Fruit fly (Drosophila melanogaster) whole organism, wandering third instar larva: ENCODE results near the gene CG3744.

Experiments
- Dif ChIP-seq: fragments of 200-275, 200-300 bp; sonication (Bioruptor generic); optimal IDR thresholded peaks from 2 replicates; lab custom pipeline; 2018; ENCODE audit warnings: missing biosample characterization, missing genetic modification characterization; ENCODE audit not compliant: partially characterized antibody
- Hnf4 ChIP-seq: fragments of 200-800 bp; sonication (Bioruptor generic); optimal IDR thresholded peaks from 2 replicates; lab custom pipeline; 2016; ENCODE audit warnings: missing biosample characterization, mild to moderate bottlenecking, missing genetic modification characterization
- Hr78 ChIP-seq: fragments of >200 bp; optimal IDR thresholded peaks from 2 replicates; lab custom pipeline; 2017; ENCODE audit warnings: missing biosample characterization, missing genetic modification characterization
- Jra ChIP-seq: sonication (Bioruptor generic); optimal IDR thresholded peaks from 2 replicates; lab custom pipeline; 2016; ENCODE audit warnings: missing biosample characterization, missing genetic modification characterization
- Myc ChIP-seq: fragments of >200 bp; optimal IDR thresholded peaks from 2 replicates; lab custom pipeline; 2017
- OdsH ChIP-seq: fragments of 200-800 bp; sonication (Bioruptor generic); optimal IDR thresholded peaks from 2 replicates; lab custom pipeline; 2016; ENCODE audit warnings: missing biosample characterization, mild to moderate bottlenecking, missing genetic modification characterization
- dsf ChIP-seq: sonication (Bioruptor generic); optimal IDR thresholded peaks from 2 replicates; lab custom pipeline; 2016; ENCODE audit warnings: missing biosample characterization, missing genetic modification characterization, borderline replicate concordance
- fru ChIP-seq: fragments of 200-800 bp; sonication (Bioruptor generic); optimal IDR thresholded peaks from 3 replicates; lab custom pipeline; 2016; ENCODE audit warnings: missing biosample characterization, mild to moderate bottlenecking, missing genetic modification characterization
- h ChIP-seq: fragments of 200-800 bp; sonication (Bioruptor generic); optimal IDR thresholded peaks from 3 replicates; lab custom pipeline; 2016; ENCODE audit warnings: missing biosample characterization, mild to moderate bottlenecking, missing genetic modification characterization
- pan ChIP-seq: fragments of >200 bp; optimal IDR thresholded peaks from 2 replicates; lab custom pipeline; 2017
- psq ChIP-seq: fragments of 200-800 bp; sonication (Bioruptor generic); optimal IDR thresholded peaks from 3 replicates; lab custom pipeline; 2017; ENCODE audit warnings: missing biosample characterization, mild to moderate bottlenecking, missing genetic modification characterization, moderate library complexity
- usp ChIP-seq: fragments of >200 bp; optimal IDR thresholded peaks from 2 replicates; lab custom pipeline; 2017; ENCODE audit warnings: missing biosample characterization, missing genetic modification characterization

- TF ChIP-seq dsf (GFP tag; lab: Kevin White, UChicago) (no peak), Jra (GFP tag; lab: Kevin White, UChicago) (no peak), OdsH (no peak), fru (no peak), pan (no peak), Dif (GFP tag; lab: Kevin White, UChicago) (no peak), Hnf4 (GFP tag; lab: Kevin White, UChicago) (no peak), h (GFP tag; lab: Kevin White, UChicago) (no peak), Hr78 (GFP tag; lab: Kevin White, UChicago) (no peak), psq (GFP tag; lab: Kevin White, UChicago) (no peak), usp (no peak), Myc (no peak)
Observed at dm6 chr3R:24825548-24825947, 50.9 kb downstream of the CG3744 start, which contains the start of gene niki.
